Fruit fly (Drosophila melanogaster) whole organism, embryonic: ENCODE data around the gene IntS9.

Source experiments
- Awh ChIP-seq: fragments of 200-800 bp; sonication (Bioruptor generic); IDR thresholded peaks from 2 replicates; pipeline ENCODE4, ENCODE4 v1.3.6; 2022; ENCODE audit warnings: missing biosample characterization, missing genetic modification characterization
- CG10209 ChIP-seq: fragments of 200-800 bp; sonication (Bioruptor generic); optimal IDR thresholded peaks from 3 replicates; lab custom pipeline; 2017; ENCODE audit warnings: missing biosample characterization, mild to moderate bottlenecking, missing genetic modification characterization, missing genetic modification reagents
- CG1024 ChIP-seq: fragments of 200-800 bp; sonication (Bioruptor generic); IDR thresholded peaks from 2 replicates; pipeline ENCODE4 v1.3.6; 2022; ENCODE audit warnings: missing biosample characterization, missing genetic modification characterization
- CG10543 ChIP-seq: fragments of 200-800 bp; sonication (Bioruptor generic); optimal IDR thresholded peaks from 3 replicates; lab custom pipeline; 2017; ENCODE audit warnings: missing biosample characterization, mild to moderate bottlenecking, missing genetic modification characterization, moderate library complexity
- CG11504 ChIP-seq: fragments of 200-800 bp; sonication (Bioruptor generic); optimal IDR thresholded peaks from 3 replicates; lab custom pipeline; 2019; ENCODE audit warnings: missing biosample characterization, mild to moderate bottlenecking, missing genetic modification characterization, moderate library complexity
- CG11560 ChIP-seq: fragments of 200-800 bp; sonication (Bioruptor generic); IDR thresholded peaks from 3 replicates; pipeline ENCODE4 v1.3.6; 2022; ENCODE audit warnings: missing biosample characterization, missing genetic modification characterization
- CG12391 ChIP-seq: fragments of 200-800 bp; sonication (Bioruptor generic); optimal IDR thresholded peaks from 3 replicates; lab custom pipeline; 2018; ENCODE audit warnings: missing biosample characterization, mild to moderate bottlenecking, missing genetic modification characterization, moderate library complexity
- CG12659 ChIP-seq: fragments of 200-800 bp; sonication (Bioruptor generic); optimal IDR thresholded peaks from 3 replicates; lab custom pipeline; 2017; ENCODE audit warnings: mild to moderate bottlenecking, missing biosample characterization, missing genetic modification reagents, missing genetic modification characterization
- CG13287 ChIP-seq: fragments of 200-800 bp; sonication (Bioruptor generic); IDR thresholded peaks from 2 replicates; pipeline ENCODE4 v1.3.6; 2022; ENCODE audit warnings: missing biosample characterization, missing genetic modification characterization; ENCODE audit not compliant: partially characterized antibody
- CG13424 ChIP-seq: fragments of 200-800 bp; sonication (Bioruptor generic); optimal IDR thresholded peaks from 2 replicates; lab custom pipeline; 2019; ENCODE audit warnings: missing biosample characterization, mild to moderate bottlenecking, missing genetic modification characterization, moderate library complexity
- CG14667 ChIP-seq: fragments of 200-800 bp; sonication (Bioruptor generic); IDR thresholded peaks from 2 replicates; pipeline ENCODE4 v1.3.6; 2022; ENCODE audit warnings: missing biosample characterization, missing genetic modification characterization
- CG14965 ChIP-seq: fragments of 200-800 bp; sonication (Bioruptor generic); optimal IDR thresholded peaks from 2 replicates; lab custom pipeline; 2016; ENCODE audit warnings: missing biosample characterization, missing genetic modification characterization, borderline replicate concordance
- CG1602 ChIP-seq: fragments of 200-800 bp; sonication (Bioruptor generic); optimal IDR thresholded peaks from 3 replicates; lab custom pipeline; 2016; ENCODE audit warnings: missing biosample characterization, missing genetic modification characterization
- CG16813 ChIP-seq: fragments of 200-800 bp; sonication (Bioruptor generic); IDR thresholded peaks from 3 replicates; pipeline ENCODE4 v1.3.6; 2022; ENCODE audit warnings: missing biosample characterization, missing genetic modification characterization; ENCODE audit not compliant: partially characterized antibody
- CG17612 ChIP-seq: fragments of 200-800 bp; sonication (Bioruptor generic); IDR thresholded peaks from 2 replicates; pipeline ENCODE4 v1.3.6; 2022; ENCODE audit warnings: missing biosample characterization, missing genetic modification characterization
- CG2129 ChIP-seq: fragments of 200-800 bp; sonication (Bioruptor generic); IDR thresholded peaks from 2 replicates; pipeline ENCODE4 v1.3.6; 2022; ENCODE audit warnings: missing biosample characterization, missing genetic modification characterization; ENCODE audit not compliant: partially characterized antibody
- CG2889 ChIP-seq: fragments of 200-800 bp; sonication (Bioruptor generic); IDR thresholded peaks from 3 replicates; pipeline ENCODE4 v1.3.6; 2022; ENCODE audit warnings: missing biosample characterization, missing genetic modification characterization
- CG30020 ChIP-seq: fragments of 200-800 bp; optimal IDR thresholded peaks from 2 replicates; lab custom pipeline; 2019; ENCODE audit warnings: missing biosample characterization, mild to moderate bottlenecking, missing genetic modification characterization, moderate library complexity
- CG31224 ChIP-seq: fragments of 200-800 bp; sonication (Bioruptor generic); IDR thresholded peaks from 2 replicates; pipeline ENCODE4 v1.3.6; 2022; ENCODE audit warnings: missing biosample characterization, missing genetic modification characterization
- CG31441 ChIP-seq: fragments of 200-800 bp; sonication (Bioruptor generic); IDR thresholded peaks from 2 replicates; pipeline ENCODE4 v1.3.6; 2022; ENCODE audit warnings: missing biosample characterization, missing genetic modification characterization
- CG34376 ChIP-seq: fragments of 200-800 bp; sonication (Bioruptor generic); optimal IDR thresholded peaks from 2 replicates; lab custom pipeline; 2018; ENCODE audit warnings: missing biosample characterization, mild to moderate bottlenecking, missing genetic modification characterization
- CG4404 ChIP-seq: fragments of 200-800 bp; sonication (Bioruptor generic); IDR thresholded peaks from 2 replicates; pipeline ENCODE4 v1.3.6; 2022; ENCODE audit warnings: missing biosample characterization, missing genetic modification characterization
- CG9727 ChIP-seq: fragments of 200-800 bp; sonication (Bioruptor generic); optimal IDR thresholded peaks from 3 replicates; lab custom pipeline; 2017; ENCODE audit warnings: missing biosample characterization, mild to moderate bottlenecking, missing genetic modification characterization
- D19A ChIP-seq: fragments of 200-800 bp; optimal IDR thresholded peaks from 3 replicates; lab custom pipeline; 2019; ENCODE audit warnings: missing biosample characterization, mild to moderate bottlenecking, missing genetic modification characterization, moderate library complexity
- Dad ChIP-seq: fragments of 200-800 bp; sonication (Bioruptor generic); optimal IDR thresholded peaks from 3 replicates; lab custom pipeline; 2016; ENCODE audit warnings: missing biosample characterization, missing genetic modification characterization
- Dref ChIP-seq: fragments of 200-800 bp; sonication (Bioruptor generic); IDR thresholded peaks from 2 replicates; pipeline ENCODE4 v1.3.6; 2022; ENCODE audit warnings: missing biosample characterization, missing genetic modification characterization
- Gsc ChIP-seq: fragments of 200-800 bp; sonication (Bioruptor generic); IDR thresholded peaks from 2 replicates; pipeline ENCODE4 v1.3.6; 2022; ENCODE audit warnings: missing biosample characterization, missing genetic modification characterization
- Hmr ChIP-seq: fragments of 200-800 bp; sonication (Bioruptor generic); optimal IDR thresholded peaks from 3 replicates; lab custom pipeline; 2017; ENCODE audit warnings: mild to moderate bottlenecking, missing biosample characterization, missing genetic modification reagents, missing genetic modification characterization
- Lhr ChIP-seq: fragments of 200-800 bp; sonication (Bioruptor generic); optimal IDR thresholded peaks from 3 replicates; lab custom pipeline; 2017; ENCODE audit warnings: mild to moderate bottlenecking, missing biosample characterization, missing genetic modification reagents, missing genetic modification characterization
- Mes4 ChIP-seq: fragments of 200-800 bp; sonication (Bioruptor generic); optimal IDR thresholded peaks from 2 replicates; lab custom pipeline; 2016; ENCODE audit warnings: missing biosample characterization, missing genetic modification characterization
- Myb ChIP-seq: fragments of 200-800 bp; sonication (Bioruptor generic); optimal IDR thresholded peaks from 2 replicates; lab custom pipeline; 2016; ENCODE audit warnings: missing biosample characterization, missing genetic modification characterization
- Nf-YA ChIP-seq: fragments of 200-800 bp; sonication (Bioruptor generic); IDR thresholded peaks from 2 replicates; pipeline ENCODE4 v1.3.6; 2022; ENCODE audit warnings: missing biosample characterization, missing genetic modification characterization
- Pdp1 ChIP-seq, 2 experiments: fragments of 200-800 bp; sonication (Bioruptor generic); optimal IDR thresholded peaks; 3 replicates each; lab custom pipeline; 2016; ENCODE audit warnings: missing biosample characterization in 2 of 2, missing genetic modification characterization in 2 of 2, mild to moderate bottlenecking in 1 of 2, moderate library complexity in 1 of 2
- Ravus ChIP-seq: fragments of 200-800 bp; sonication (Bioruptor generic); IDR thresholded peaks from 2 replicates; pipeline ENCODE4 v1.3.6; 2022; ENCODE audit warnings: missing biosample characterization, missing genetic modification characterization
- Sin3A ChIP-seq: fragments of >200 bp; optimal IDR thresholded peaks from 2 replicates; lab custom pipeline; 2018
- Sox100B ChIP-seq: fragments of 200-800 bp; sonication (Bioruptor generic); optimal IDR thresholded peaks from 3 replicates; lab custom pipeline; 2018; ENCODE audit warnings: missing biosample characterization, mild to moderate bottlenecking, missing genetic modification characterization
- Spps ChIP-seq: fragments of 200-800 bp; sonication (Bioruptor generic); optimal IDR thresholded peaks from 2 replicates; lab custom pipeline; 2018; ENCODE audit warnings: missing biosample characterization, mild to moderate bottlenecking, missing genetic modification characterization
- al ChIP-seq: fragments of 200-800 bp; sonication (Bioruptor generic); IDR thresholded peaks from 2 replicates; pipeline ENCODE4 v1.3.6; 2022; ENCODE audit warnings: missing biosample characterization, missing genetic modification characterization
- ara ChIP-seq: fragments of 200-800 bp; sonication (Bioruptor generic); IDR thresholded peaks from 2 replicates; pipeline ENCODE4 v1.3.6; 2022; ENCODE audit warnings: missing biosample characterization, missing genetic modification characterization
- ash1 ChIP-seq: fragments of 200-800 bp; sonication (Bioruptor generic); optimal IDR thresholded peaks from 2 replicates; lab custom pipeline; 2018; ENCODE audit warnings: missing biosample characterization, mild to moderate bottlenecking, missing genetic modification characterization
- da ChIP-seq: fragments of 200-800 bp; sonication (Bioruptor generic); optimal IDR thresholded peaks from 2 replicates; lab custom pipeline; 2016; ENCODE audit warnings: missing biosample characterization, missing genetic modification characterization
- emc ChIP-seq: fragments of 200-800 bp; sonication (Bioruptor generic); optimal IDR thresholded peaks from 2 replicates; lab custom pipeline; 2016; ENCODE audit warnings: missing biosample characterization, missing genetic modification characterization
- gcm2 ChIP-seq: fragments of 200-800 bp; sonication (Bioruptor generic); optimal IDR thresholded peaks from 2 replicates; lab custom pipeline; 2016; ENCODE audit warnings: missing biosample characterization, missing genetic modification characterization
- gfzf ChIP-seq: fragments of 200-800 bp; sonication (Bioruptor generic); optimal IDR thresholded peaks from 2 replicates; lab custom pipeline; 2016; ENCODE audit warnings: missing biosample characterization, mild to moderate bottlenecking, missing genetic modification characterization, moderate library complexity
- gro ChIP-seq: fragments of 200-800 bp; sonication (Bioruptor generic); optimal IDR thresholded peaks from 2 replicates; lab custom pipeline; 2016; ENCODE audit warnings: missing biosample characterization, missing genetic modification characterization
- gt ChIP-seq: fragments of 200-800 bp; sonication (Bioruptor generic); IDR thresholded peaks from 2 replicates; pipeline ENCODE4 v1.3.6; 2022; ENCODE audit warnings: missing biosample characterization, missing genetic modification characterization
- hb ChIP-seq: fragments of 200-800 bp; sonication (Bioruptor generic); IDR thresholded peaks from 3 replicates; pipeline ENCODE4 v1.3.6; 2022; ENCODE audit warnings: missing biosample characterization, missing genetic modification characterization; ENCODE audit not compliant: partially characterized antibody
- ind ChIP-seq: fragments of 200-800 bp; sonication (Bioruptor generic); optimal IDR thresholded peaks from 3 replicates; lab custom pipeline; 2016; ENCODE audit warnings: missing biosample characterization, missing genetic modification characterization
- pita ChIP-seq: fragments of 200-800 bp; sonication (Bioruptor generic); optimal IDR thresholded peaks from 2 replicates; lab custom pipeline; 2017; ENCODE audit warnings: missing biosample characterization, mild to moderate bottlenecking, missing genetic modification characterization
- scrt ChIP-seq: fragments of 200-800 bp; sonication (Bioruptor generic); optimal IDR thresholded peaks from 2 replicates; lab custom pipeline; 2018; ENCODE audit warnings: missing biosample characterization, mild to moderate bottlenecking, missing genetic modification characterization, moderate library complexity
- sna ChIP-seq: fragments of 200-800 bp; sonication (Bioruptor generic); IDR thresholded peaks from 2 replicates; pipeline ENCODE4 v1.3.6; 2022; ENCODE audit warnings: missing biosample characterization, missing genetic modification characterization; ENCODE audit not compliant: partially characterized antibody
- zf30C ChIP-seq: fragments of 200-800 bp; sonication (Bioruptor generic); optimal IDR thresholded peaks from 3 replicates; lab custom pipeline; 2018; ENCODE audit warnings: missing biosample characterization, mild to moderate bottlenecking, missing genetic modification characterization

IntS9 gene

dm6 chr3L:16090330-16090803 lies 15.1 kb downstream of the IntS9 start, which contains the start of the genes CG5235 and ClC-c (continued):
- no peak for TF ChIP-seq pita (GFP tag; lab: Kevin White, UChicago)
- no peak for TF ChIP-seq Ravus (GFP tag; lab: Robert Waterston, UW)
- no peak for TF ChIP-seq CG31441 (GFP tag; lab: Robert Waterston, UW)
- TF ChIP-seq CG1602 (GFP tag; lab: Kevin White, UChicago): no peak
- TF ChIP-seq Dref: peak; percentile 94
- no peak for TF ChIP-seq Nf-YA (GFP tag; lab: Robert Waterston, UW)
- no peak for TF ChIP-seq CG9727 (GFP tag; lab: Kevin White, UChicago)
- no peak for TF ChIP-seq ind
- peak; percentile 14 for TF ChIP-seq Lhr (GFP tag; lab: Kevin White, UChicago)
- peak; percentile 74 for TF ChIP-seq sna (GFP tag; lab: Robert Waterston, UW)
- no peak for TF ChIP-seq zf30C (GFP tag; lab: Kevin White, UChicago)
- TF ChIP-seq ara (GFP tag; lab: Robert Waterston, UW): no peak
- TF ChIP-seq CG13424 (tag; lab: Kevin White, UChicago): no peak
- no peak for TF ChIP-seq da (GFP tag; lab: Kevin White, UChicago)
- TF ChIP-seq CG31224 (GFP tag; lab: Robert Waterston, UW): no peak
- peak; percentile 1 for TF ChIP-seq CG30020 (tag; lab: Kevin White, UChicago)
- TF ChIP-seq CG17612: no peak
- TF ChIP-seq Dad (GFP tag; lab: Kevin White, UChicago): no peak
- TF ChIP-seq CG2129: no peak
- TF ChIP-seq Sox100B (GFP tag; lab: Kevin White, UChicago): no peak
- TF ChIP-seq Pdp1 (GFP tag; optimal IDR thresholded peaks at IDR 0.05; lab: Kevin White, UChicago): peak in 1 of 2 experiments; percentile 22
- peak; percentile 88 for TF ChIP-seq CG13287 (GFP tag; lab: Robert Waterston, UW)
- no peak for TF ChIP-seq Awh (GFP tag; lab: Robert Waterston, UW)
- no peak for TF ChIP-seq CG11504 (tag; lab: Kevin White, UChicago)
- TF ChIP-seq CG2889 (GFP tag; lab: Robert Waterston, UW): no peak
- no peak for TF ChIP-seq CG14965 (GFP tag; lab: Kevin White, UChicago)
- peak; percentile 88 for TF ChIP-seq gfzf (GFP tag; lab: Kevin White, UChicago)
- peak; percentile 38 for TF ChIP-seq Myb
- TF ChIP-seq CG16813 (GFP tag; lab: Robert Waterston, UW): peak; percentile 79
- no peak for TF ChIP-seq ash1 (GFP tag; lab: Kevin White, UChicago)
- no peak for TF ChIP-seq scrt (GFP tag; lab: Kevin White, UChicago)
- no peak for TF ChIP-seq CG12391
- TF ChIP-seq CG12659 (GFP tag; lab: Kevin White, UChicago): peak; percentile 42
- peak; percentile 25 for TF ChIP-seq gro (GFP tag; lab: Kevin White, UChicago)
- no peak for TF ChIP-seq gcm2 (GFP tag; lab: Kevin White, UChicago)
- TF ChIP-seq CG4404 (GFP tag; lab: Robert Waterston, UW): no peak
- TF ChIP-seq CG11560: peak; percentile 97
- no peak for TF ChIP-seq Mes4
- TF ChIP-seq CG14667 (GFP tag; lab: Robert Waterston, UW): no peak
- TF ChIP-seq al (GFP tag; lab: Robert Waterston, UW): no peak
- TF ChIP-seq Hmr: no peak
- no peak for TF ChIP-seq gt (GFP tag; lab: Robert Waterston, UW)
- TF ChIP-seq D19A (tag; lab: Kevin White, UChicago): no peak
- no peak for TF ChIP-seq emc (GFP tag; lab: Kevin White, UChicago)
- peak; percentile 55 for TF ChIP-seq Sin3A (lab: Kevin White, UChicago)
- TF ChIP-seq CG1024: no peak
- no peak for TF ChIP-seq CG10209 (GFP tag; lab: Kevin White, UChicago)
- no peak for TF ChIP-seq CG10543
- TF ChIP-seq Gsc (GFP tag; lab: Robert Waterston, UW): no peak
- TF ChIP-seq Spps: no peak
- TF ChIP-seq hb (GFP tag; lab: Robert Waterston, UW): peak; percentile 78
- TF ChIP-seq CG34376 (GFP tag; lab: Kevin White, UChicago): peak; percentile 45
